Fruit fly (Drosophila melanogaster) whole organism, prepupa: ENCODE measurements around the gene Hel89B.

Experiments used
- Blimp-1 ChIP-seq: fragments of 200-800 bp; sonication (Bioruptor generic); optimal IDR thresholded peaks from 3 replicates; lab custom pipeline; 2017; ENCODE audit warnings: missing biosample characterization, missing genetic modification characterization, mild to moderate bottlenecking, moderate library complexity, missing genetic modification reagents
- CG10631 ChIP-seq: fragments of 200-800 bp; sonication (Bioruptor generic); optimal IDR thresholded peaks from 2 replicates; lab custom pipeline; 2016; ENCODE audit warnings: missing biosample characterization, missing genetic modification characterization
- CG11294 ChIP-seq: fragments of 200-800 bp; sonication (Bioruptor generic); IDR thresholded peaks from 2 replicates; pipeline ENCODE4 v1.3.6; 2022; ENCODE audit warnings: missing biosample characterization, missing genetic modification characterization
- CG11762 ChIP-seq: fragments of 200-800 bp; sonication (Bioruptor generic); optimal IDR thresholded peaks from 3 replicates; lab custom pipeline; 2016; ENCODE audit warnings: missing biosample characterization, missing genetic modification characterization; ENCODE audit not compliant: insufficient read depth
- CG11902 ChIP-seq: fragments of 200-800 bp; sonication (Bioruptor generic); optimal IDR thresholded peaks from 3 replicates; lab custom pipeline; 2016; ENCODE audit warnings: missing biosample characterization, missing genetic modification characterization
- CG31627 ChIP-seq: fragments of 200-800 bp; sonication (Bioruptor generic); optimal IDR thresholded peaks from 3 replicates; lab custom pipeline; 2016; ENCODE audit warnings: missing biosample characterization, missing genetic modification characterization
- CG32006 ChIP-seq: fragments of 200-800 bp; sonication (Bioruptor generic); optimal IDR thresholded peaks from 3 replicates; lab custom pipeline; 2017; ENCODE audit warnings: missing biosample characterization, mild to moderate bottlenecking, missing genetic modification characterization
- CG3919 ChIP-seq: fragments of 200-800 bp; sonication (Bioruptor generic); optimal IDR thresholded peaks from 3 replicates; lab custom pipeline; 2016; ENCODE audit warnings: missing biosample characterization, missing genetic modification characterization
- CG4318 ChIP-seq: fragments of 200-800 bp; sonication (Bioruptor generic); optimal IDR thresholded peaks from 3 replicates; lab custom pipeline; 2017; ENCODE audit warnings: missing biosample characterization, mild to moderate bottlenecking, missing genetic modification characterization
- CG6163 ChIP-seq: fragments of 200-800 bp; sonication (Bioruptor generic); IDR thresholded peaks from 3 replicates; pipeline ENCODE4 v1.3.6; 2022; ENCODE audit warnings: missing biosample characterization, missing genetic modification characterization
- CG6276 ChIP-seq: fragments of 200-800 bp; sonication (Bioruptor generic); optimal IDR thresholded peaks from 2 replicates; lab custom pipeline; 2017; ENCODE audit warnings: missing biosample characterization, mild to moderate bottlenecking, missing genetic modification characterization
- CG6792 ChIP-seq: fragments of 200-800 bp; sonication (Bioruptor generic); optimal IDR thresholded peaks from 3 replicates; lab custom pipeline; 2016; ENCODE audit warnings: missing biosample characterization, missing genetic modification characterization
- CG6808 ChIP-seq: fragments of 200-800 bp; sonication (Bioruptor generic); optimal IDR thresholded peaks from 3 replicates; lab custom pipeline; 2017; ENCODE audit warnings: missing biosample characterization, missing genetic modification characterization, mild to moderate bottlenecking, moderate library complexity, missing genetic modification reagents
- CG6854 ChIP-seq: fragments of 200-800 bp; sonication (Bioruptor generic); optimal IDR thresholded peaks from 2 replicates; lab custom pipeline; 2017; ENCODE audit warnings: missing biosample characterization, mild to moderate bottlenecking, missing genetic modification characterization
- CG7368 ChIP-seq: fragments of 200-800 bp; sonication (Bioruptor generic); optimal IDR thresholded peaks from 3 replicates; lab custom pipeline; 2016; ENCODE audit warnings: missing biosample characterization, missing genetic modification characterization
- CG8119 ChIP-seq: fragments of 200-800 bp; sonication (Bioruptor generic); IDR thresholded peaks from 3 replicates; pipeline ENCODE4 v1.3.6; 2022; ENCODE audit warnings: missing biosample characterization, missing genetic modification characterization
- CG8319 ChIP-seq: fragments of 200-800 bp; sonication (Bioruptor generic); optimal IDR thresholded peaks from 3 replicates; lab custom pipeline; 2016; ENCODE audit warnings: missing biosample characterization, missing genetic modification characterization
- CG9139 ChIP-seq: fragments of 200-800 bp; sonication (Bioruptor generic); optimal IDR thresholded peaks from 3 replicates; lab custom pipeline; 2017; ENCODE audit warnings: missing biosample characterization, mild to moderate bottlenecking, missing genetic modification characterization
- Eip75B ChIP-seq: fragments of 200-800 bp; sonication (Bioruptor generic); optimal IDR thresholded peaks from 3 replicates; lab custom pipeline; 2016; ENCODE audit warnings: missing biosample characterization, missing genetic modification characterization
- Eip78C ChIP-seq: fragments of 200-800 bp; sonication (Bioruptor generic); peaks from one replicate; lab custom pipeline; 2016; ENCODE audit warnings: missing biosample characterization, missing genetic modification characterization
- Eip93F ChIP-seq: fragments of 200-800 bp; sonication (Bioruptor generic); optimal IDR thresholded peaks from 2 replicates; lab custom pipeline; 2016; ENCODE audit warnings: missing biosample characterization, mild to moderate bottlenecking, missing genetic modification characterization
- Ets21C ChIP-seq: fragments of 200-800 bp; sonication (Bioruptor generic); optimal IDR thresholded peaks from 3 replicates; lab custom pipeline; 2016; ENCODE audit warnings: missing biosample characterization, missing genetic modification characterization
- Ets96B ChIP-seq: fragments of 200-800 bp; optimal IDR thresholded peaks from 2 replicates; lab custom pipeline; 2019; ENCODE audit warnings: missing biosample characterization, mild to moderate bottlenecking, missing genetic modification characterization, moderate library complexity
- Hr38 ChIP-seq: sonication (Bioruptor generic); optimal IDR thresholded peaks from 2 replicates; lab custom pipeline; 2016; ENCODE audit warnings: missing biosample characterization, missing genetic modification characterization
- Hr39 ChIP-seq: fragments of 200-800 bp; sonication (Bioruptor generic); optimal IDR thresholded peaks from 2 replicates; lab custom pipeline; 2016; ENCODE audit warnings: missing biosample characterization, missing genetic modification characterization
- Hr4 ChIP-seq: fragments of 200-800 bp; sonication (Bioruptor generic); optimal IDR thresholded peaks from 3 replicates; lab custom pipeline; 2016; ENCODE audit warnings: missing biosample characterization, missing genetic modification characterization
- Met ChIP-seq: fragments of 200-800 bp; sonication (Bioruptor generic); optimal IDR thresholded peaks from 3 replicates; lab custom pipeline; 2016; ENCODE audit warnings: missing biosample characterization, missing genetic modification characterization
- OdsH ChIP-seq: fragments of 200-800 bp; sonication (Bioruptor generic); optimal IDR thresholded peaks from 3 replicates; lab custom pipeline; 2016; ENCODE audit warnings: missing biosample characterization, missing genetic modification characterization
- Smox ChIP-seq: fragments of 200-800 bp; sonication (Bioruptor generic); optimal IDR thresholded peaks from 3 replicates; lab custom pipeline; 2016; ENCODE audit warnings: missing biosample characterization, missing genetic modification characterization
- Sox102F ChIP-seq: fragments of 200-800 bp; sonication (Bioruptor generic); optimal IDR thresholded peaks from 2 replicates; lab custom pipeline; 2016; ENCODE audit warnings: missing biosample characterization, mild to moderate bottlenecking, missing genetic modification characterization
- Sox14 ChIP-seq: fragments of 200-800 bp; sonication (Bioruptor generic); optimal IDR thresholded peaks from 3 replicates; lab custom pipeline; 2016; ENCODE audit warnings: missing biosample characterization, missing genetic modification characterization
- Sox15 ChIP-seq: fragments of 200-800 bp; sonication (Bioruptor generic); optimal IDR thresholded peaks from 3 replicates; lab custom pipeline; 2016; ENCODE audit warnings: missing biosample characterization, missing genetic modification characterization
- cyc ChIP-seq: fragments of 200-800 bp; sonication (Bioruptor generic); optimal IDR thresholded peaks from 3 replicates; lab custom pipeline; 2016; ENCODE audit warnings: missing biosample characterization, missing genetic modification characterization
- dsx ChIP-seq: fragments of 200-800 bp; optimal IDR thresholded peaks from 3 replicates; lab custom pipeline; 2019; ENCODE audit warnings: missing biosample characterization, mild to moderate bottlenecking, missing genetic modification characterization, moderate library complexity; ENCODE audit not compliant: poor library complexity, severe bottlenecking
- esn ChIP-seq: fragments of 200-800 bp; sonication (Bioruptor generic); optimal IDR thresholded peaks from 2 replicates; lab custom pipeline; 2016; ENCODE audit warnings: missing biosample characterization, mild to moderate bottlenecking, missing genetic modification characterization, moderate library complexity
- fd59A ChIP-seq: fragments of 200-800 bp; sonication (Bioruptor generic); optimal IDR thresholded peaks from 2 replicates; lab custom pipeline; 2017; ENCODE audit warnings: missing biosample characterization, mild to moderate bottlenecking, missing genetic modification characterization, missing genetic modification reagents
- fkh ChIP-seq: fragments of 200-800 bp; sonication (Bioruptor generic); optimal IDR thresholded peaks from 3 replicates; lab custom pipeline; 2017; ENCODE audit warnings: missing biosample characterization, mild to moderate bottlenecking, missing genetic modification characterization, moderate library complexity
- pdm3 ChIP-seq: fragments of 200-800 bp; sonication (Bioruptor generic); optimal IDR thresholded peaks from 3 replicates; lab custom pipeline; 2016; ENCODE audit warnings: missing biosample characterization, missing genetic modification characterization
- ss ChIP-seq, 2 experiments: fragments of 200-800 bp; sonication (Bioruptor generic); optimal IDR thresholded peaks; 2 replicates in 1 of 2; 3 replicates in 1 of 2; lab custom pipeline; 2017 to 2018; ENCODE audit warnings: mild to moderate bottlenecking in 2 of 2, missing biosample characterization in 2 of 2, missing genetic modification characterization in 2 of 2, moderate library complexity in 1 of 2
- svp ChIP-seq: fragments of 200-800 bp; sonication (Bioruptor generic); peaks from one replicate; lab custom pipeline; 2016; ENCODE audit warnings: missing biosample characterization, missing genetic modification characterization
- vri ChIP-seq: fragments of 200-800 bp; sonication (Bioruptor generic); optimal IDR thresholded peaks from 3 replicates; lab custom pipeline; 2016; ENCODE audit warnings: missing biosample characterization, mild to moderate bottlenecking, missing genetic modification characterization

Hel89B gene

DNA sequence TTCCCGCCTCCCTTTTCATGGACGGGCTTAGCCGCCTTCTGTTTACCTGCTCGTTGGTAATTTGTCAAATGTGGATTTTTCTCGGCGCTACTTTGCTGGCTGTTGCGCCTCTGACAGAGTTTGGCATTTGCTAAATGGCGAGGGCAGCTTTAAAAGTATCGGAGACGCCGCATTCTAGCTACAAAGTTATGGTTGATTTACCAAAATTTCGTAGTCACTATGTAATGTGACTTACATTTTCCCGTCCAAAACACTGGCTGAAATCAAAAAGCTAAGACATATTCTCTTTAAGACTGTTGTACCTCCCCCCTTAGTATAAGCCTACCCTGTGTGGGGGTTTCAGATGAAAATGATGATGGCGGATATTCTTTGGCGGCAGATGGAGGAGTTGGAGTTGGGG is 25.5 kb upstream of the Hel89B start:
- 0 out of 3 replicates have a peak, but pooled peaks have one; percentile 33 for TF ChIP-seq CG6163 (GFP tag; lab: Robert Waterston, UW)
- no peak for TF ChIP-seq CG7368

DNA sequence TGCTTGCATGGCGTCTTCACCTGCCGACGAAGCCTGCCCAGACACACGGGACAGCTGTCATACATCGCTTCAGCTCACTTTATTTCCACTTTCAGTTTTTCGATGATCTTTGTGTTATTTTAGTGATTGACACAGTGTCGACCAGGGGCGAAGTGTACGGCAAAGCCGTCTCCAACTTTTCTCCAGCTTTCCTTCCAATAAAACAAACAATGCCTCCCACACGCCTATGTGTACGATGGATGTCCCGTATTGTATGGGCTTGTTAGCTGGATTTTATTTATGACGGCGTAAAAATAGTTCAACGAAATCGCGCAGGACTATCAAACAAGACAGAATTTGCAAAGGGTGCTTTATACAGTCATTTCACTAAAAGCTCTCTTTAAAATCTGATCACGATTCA is 22.3 kb upstream of the Hel89B start, which contains the start of the genes CG31088 and CG46383:
CG31088 (minus strand) TSS at position 101 of the 400 bp plus-strand sequence.
CG46383 (minus strand) TSS at position 101 of the 400 bp plus-strand sequence.
- TF ChIP-seq CG4318 (GFP tag; lab: Kevin White, UChicago) (no peak), Hr39 (GFP tag; lab: Kevin White, UChicago) (no peak), dsx (GFP tag; lab: Kevin White, UChicago) (no peak), Hr38 (GFP tag; lab: Kevin White, UChicago) (no peak)

DNA sequence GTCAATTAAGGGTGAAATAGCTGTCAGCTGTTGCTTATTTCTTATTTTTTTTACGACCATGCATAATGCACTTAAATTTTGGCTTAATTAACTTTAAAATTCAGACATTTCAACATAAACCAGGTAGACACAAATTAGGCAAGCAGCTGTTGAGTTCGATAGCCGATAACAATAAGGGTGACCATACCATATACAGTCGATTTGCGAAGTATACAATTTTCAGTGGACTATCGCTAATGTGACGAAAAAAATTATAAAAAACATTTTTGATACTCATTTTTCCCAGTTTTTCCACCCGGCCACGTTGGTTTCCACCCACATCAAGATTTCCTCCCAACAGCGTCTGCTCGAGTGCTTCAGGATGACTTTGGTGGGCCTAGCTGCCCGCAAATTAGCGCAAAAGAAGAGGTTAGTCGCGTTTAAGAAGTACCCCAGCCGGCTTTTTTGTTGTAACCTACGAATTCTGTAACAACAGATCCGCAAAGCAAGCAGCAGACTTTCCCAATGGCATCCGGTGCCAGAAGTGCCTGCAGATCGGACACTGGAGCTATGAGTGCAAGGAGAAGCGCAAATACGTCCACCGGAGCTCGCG is 9.3 kb upstream of the Hel89B start, which contains the start of the genes CG4287 and CG5516:
CG4287 (minus strand) TSS at position 178 of the 592 bp plus-strand sequence.
CG5516 (plus strand) TSS at position 195 of the 592 bp plus-strand sequence.
- TF ChIP-seq Eip93F (no peak), CG6808 (GFP tag; lab: Kevin White, UChicago) (no peak), cyc (GFP tag; lab: Kevin White, UChicago) (peak; percentile 13), dsx (GFP tag; lab: Kevin White, UChicago) (peak; percentile 41), Ets96B (tag; lab: Kevin White, UChicago) (no peak), vri (GFP tag; lab: Kevin White, UChicago) (no peak), Met (GFP tag; lab: Kevin White, UChicago) (no peak), esn (GFP tag; lab: Kevin White, UChicago) (peak; percentile 65), pdm3 (GFP tag; lab: Kevin White, UChicago) (no peak), Hr4 (GFP tag; lab: Kevin White, UChicago) (peak; percentile 11), CG7368 (no peak), CG4318 (GFP tag; lab: Kevin White, UChicago) (no peak), svp (GFP tag; lab: Kevin White, UChicago) (peak; percentile 42), Hr39 (GFP tag; lab: Kevin White, UChicago) (no peak), CG6163 (GFP tag; lab: Robert Waterston, UW) (no peak), CG8119 (GFP tag; lab: Robert Waterston, UW) (no peak)
- TF ChIP-seq, all 60 proteins: peak for 5

DNA sequence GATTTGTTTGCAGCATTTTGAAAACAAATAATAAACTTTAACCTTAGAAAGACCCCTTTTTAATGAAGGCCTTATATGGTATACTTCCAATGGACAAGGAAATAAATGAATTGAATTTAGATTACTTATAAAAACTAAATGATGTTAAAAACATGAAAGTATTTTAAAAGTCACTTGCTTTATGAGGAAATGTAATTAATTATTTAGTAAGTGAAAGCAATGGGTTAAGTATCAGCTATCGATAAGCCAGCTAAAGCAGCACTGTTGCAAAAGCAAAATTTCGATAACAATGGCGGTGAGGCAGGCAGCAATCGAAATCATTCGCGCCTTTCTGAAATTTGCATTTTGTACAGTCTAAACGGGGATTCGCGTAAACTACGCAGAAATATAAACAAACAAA is 7.9 kb upstream of the Hel89B start, which contains the start of the genes CG32856 and Rbf2:
CG32856 (minus strand) TSS at position 183 of the 400 bp plus-strand sequence.
Rbf2 (plus strand) TSS at position 278 of the 400 bp plus-strand sequence.
- TF ChIP-seq Ets21C (peak; percentile 90), CG9139 (peak; percentile 50), CG7368 (no peak), Met (GFP tag; lab: Kevin White, UChicago) (peak; percentile 93), CG6276 (GFP tag; lab: Kevin White, UChicago) (no peak), OdsH (GFP tag; lab: Kevin White, UChicago) (peak; percentile 93), CG32006 (GFP tag; lab: Kevin White, UChicago) (no peak), CG6163 (GFP tag; lab: Robert Waterston, UW) (no peak; the same call in 2 of the 3 replicates), Sox102F (peak; percentile 85), CG6854 (GFP tag; lab: Kevin White, UChicago) (no peak), CG8319 (peak; percentile 62), CG31627 (peak; percentile 95), vri (GFP tag; lab: Kevin White, UChicago) (no peak), Ets96B (tag; lab: Kevin White, UChicago) (peak; percentile 89), fkh (GFP tag; lab: Kevin White, UChicago) (no peak), Sox15 (GFP tag; lab: Kevin White, UChicago) (peak; percentile 85), CG11294 (no peak), cyc (GFP tag; lab: Kevin White, UChicago) (peak; percentile 67), fd59A (GFP tag; lab: Kevin White, UChicago) (peak; percentile 74), Blimp-1 (GFP tag; lab: Kevin White, UChicago) (no peak), CG6792 (peak; percentile 84), CG11762 (GFP tag; lab: Kevin White, UChicago) (no peak), Eip75B (GFP tag; lab: Kevin White, UChicago) (peak; percentile 78), Hr38 (GFP tag; lab: Kevin White, UChicago) (no peak), pdm3 (GFP tag; lab: Kevin White, UChicago) (peak; percentile 94), CG3919 (GFP tag; lab: Kevin White, UChicago) (no peak), Hr4 (GFP tag; lab: Kevin White, UChicago) (peak; percentile 92), CG10631 (GFP tag; lab: Kevin White, UChicago) (peak; percentile 92), ss (GFP tag; optimal IDR thresholded peaks at IDR 0.05; lab: Kevin White, UChicago) (peak in 1 of 2 experiments; percentile 76), CG11902 (peak; percentile 64), Eip78C (GFP tag; lab: Kevin White, UChicago) (peak; percentile 97), Sox14 (GFP tag; lab: Kevin White, UChicago) (peak; percentile 93), Smox (GFP tag; lab: Kevin White, UChicago) (peak; percentile 92)
